Worm (Caenorhabditis elegans) whole organism, L4 larva: ENCODE results near the gene K02E2.7.

ENCODE experiments used
- F10B5.3 ChIP-seq: sonication (generic microtip); optimal IDR thresholded peaks from 2 replicates; lab custom pipeline; 2016; ENCODE audit warnings: mild to moderate bottlenecking, missing genetic modification characterization, missing compliant biosample characterization
- F26F4.8 ChIP-seq: fragments of 200-800 bp; sonication (Bioruptor generic); conservative IDR thresholded peaks from 2 replicates; pipeline ENCODE4 v1.3.6; 2022; ENCODE audit warnings: missing genetic modification characterization, missing compliant biosample characterization
- F37D6.2 ChIP-seq: sonication (generic microtip); optimal IDR thresholded peaks from 2 replicates; lab custom pipeline; 2016; ENCODE audit warnings: mild to moderate bottlenecking, missing genetic modification characterization, missing compliant biosample characterization
- R02D3.7 ChIP-seq: fragments of 150-350 bp; sonication (generic microtip); optimal IDR thresholded peaks from 3 replicates; lab custom pipeline; 2014; ENCODE audit warnings: missing biosample characterization, missing genetic modification characterization
- T26A8.4 ChIP-seq: fragments of 200-800 bp; sonication (Bioruptor generic); IDR thresholded peaks from 2 replicates; pipeline ENCODE4 v1.3.6; 2022; ENCODE audit warnings: missing genetic modification characterization, missing compliant biosample characterization
- Y5F2A.4 ChIP-seq: fragments of 200-800 bp; sonication (Bioruptor generic); optimal IDR thresholded peaks from 2 replicates; lab custom pipeline; 2018; ENCODE audit warnings: mild to moderate bottlenecking, missing genetic modification characterization, missing compliant biosample characterization
- Y75B8A.6 ChIP-seq: fragments of 200-800 bp; sonication (Bioruptor generic); IDR thresholded peaks from 2 replicates; pipeline ENCODE4 v1.3.6; 2022; ENCODE audit warnings: missing genetic modification reagents, missing genetic modification characterization, missing compliant biosample characterization
- aly-2 ChIP-seq: sonication (generic microtip); optimal IDR thresholded peaks from 2 replicates; lab custom pipeline; 2018; ENCODE audit warnings: missing biosample characterization, missing genetic modification characterization
- ceh-20 ChIP-seq: fragments of 200-800 bp; sonication (Bioruptor generic); IDR thresholded peaks from 2 replicates; pipeline ENCODE4 v1.3.6; 2022; ENCODE audit warnings: missing genetic modification reagents, missing genetic modification characterization, missing compliant biosample characterization
- ceh-32 ChIP-seq: sonication (generic microtip); optimal IDR thresholded peaks from 2 replicates; lab custom pipeline; 2016; ENCODE audit warnings: mild to moderate bottlenecking, missing genetic modification characterization, missing compliant biosample characterization; ENCODE audit not compliant: poor library complexity
- ceh-44 ChIP-seq: fragments of 200-800 bp; sonication (Bioruptor generic); IDR thresholded peaks from 2 replicates; pipeline ENCODE4 v1.3.6; 2022; ENCODE audit warnings: missing genetic modification reagents, missing genetic modification characterization, missing compliant biosample characterization
- ceh-82 ChIP-seq: sonication (generic microtip); optimal IDR thresholded peaks from 2 replicates; lab custom pipeline; 2017; ENCODE audit warnings: missing biosample characterization, missing genetic modification characterization
- ces-1 ChIP-seq: fragments of 150-350 bp; sonication (generic microtip); optimal IDR thresholded peaks from 4 replicates; lab custom pipeline; 2014; ENCODE audit warnings: missing biosample characterization, missing genetic modification reagents, missing genetic modification characterization
- ctbp-1 ChIP-seq: fragments of 200-800 bp; sonication (Bioruptor generic); IDR thresholded peaks from 2 replicates; pipeline ENCODE4 v1.3.6; 2022; ENCODE audit warnings: missing genetic modification reagents, missing genetic modification characterization, missing compliant biosample characterization
- daf-12 ChIP-seq: fragments of 150-350 bp; optimal IDR thresholded peaks from 2 replicates; lab custom pipeline; 2014; ENCODE audit warnings: missing biosample characterization, missing genetic modification reagents, missing genetic modification characterization
- daf-16 ChIP-seq, 3 experiments: sonication (generic microtip); optimal IDR thresholded peaks; 2 replicates each; lab custom pipeline; 2016 to 2017; ENCODE audit warnings: missing genetic modification characterization in 3 of 3, missing genetic modification reagents in 3 of 3, mild to moderate bottlenecking in 2 of 3, missing compliant biosample characterization in 2 of 3, missing biosample characterization in 1 of 3, moderate library complexity in 1 of 3
- dmd-6 ChIP-seq: fragments of 200-800 bp; sonication (Bioruptor generic); IDR thresholded peaks from 2 replicates; pipeline ENCODE4 v1.3.6; 2022; ENCODE audit warnings: missing genetic modification reagents, missing genetic modification characterization, missing compliant biosample characterization
- dmd-9 ChIP-seq: fragments of 200-800 bp; sonication (Bioruptor generic); IDR thresholded peaks from 2 replicates; pipeline ENCODE4 v1.3.6; 2022; ENCODE audit warnings: missing genetic modification reagents, missing genetic modification characterization, missing compliant biosample characterization
- dpl-1 ChIP-seq: fragments of 150-350 bp; optimal IDR thresholded peaks from 2 replicates; lab custom pipeline; 2014; ENCODE audit warnings: missing biosample characterization, missing genetic modification reagents, missing genetic modification characterization
- dve-1 ChIP-seq: sonication (generic microtip); optimal IDR thresholded peaks from 2 replicates; lab custom pipeline; 2017; ENCODE audit warnings: antibody characterized with exemption, mild to moderate bottlenecking, missing genetic modification characterization, missing compliant biosample characterization; ENCODE audit not compliant: insufficient read depth
- gei-8 ChIP-seq: fragments of 200-800 bp; sonication (Bioruptor generic); optimal IDR thresholded peaks from 2 replicates; lab custom pipeline; 2018; ENCODE audit warnings: mild to moderate bottlenecking, missing genetic modification characterization, missing compliant biosample characterization
- hlh-11 ChIP-seq: fragments of 200-800 bp; sonication (Bioruptor generic); optimal IDR thresholded peaks from 2 replicates; lab custom pipeline; 2018; ENCODE audit warnings: mild to moderate bottlenecking, missing genetic modification characterization, missing compliant biosample characterization
- hmg-1.1 ChIP-seq: fragments of 200-800 bp; sonication (Bioruptor generic); IDR thresholded peaks from 2 replicates; pipeline ENCODE4 v1.3.6; 2022; ENCODE audit warnings: missing genetic modification reagents, missing genetic modification characterization, missing compliant biosample characterization
- lim-7 ChIP-seq: fragments of 200-800 bp; sonication (Bioruptor generic); IDR thresholded peaks from 2 replicates; pipeline ENCODE4 v1.3.6; 2022; ENCODE audit warnings: missing genetic modification characterization, missing compliant biosample characterization
- lin-1 ChIP-seq: fragments of 200-800 bp; sonication (Bioruptor generic); IDR thresholded peaks from 2 replicates; pipeline ENCODE4 v1.3.6; 2022; ENCODE audit warnings: missing genetic modification reagents, missing genetic modification characterization, missing compliant biosample characterization
- lin-15B ChIP-seq: fragments of 150-350 bp; sonication (generic microtip); optimal IDR thresholded peaks from 3 replicates; lab custom pipeline; 2014; ENCODE audit warnings: missing biosample characterization, missing genetic modification characterization
- lin-29 ChIP-seq: fragments of 200-800 bp; sonication (Bioruptor generic); IDR thresholded peaks from 2 replicates; pipeline ENCODE4 v1.3.6; 2022; ENCODE audit warnings: missing genetic modification reagents, missing genetic modification characterization, missing compliant biosample characterization
- lin-38 ChIP-seq: fragments of 200-800 bp; sonication (Bioruptor generic); IDR thresholded peaks from 2 replicates; pipeline ENCODE4 v1.3.6; 2022; ENCODE audit warnings: missing genetic modification reagents, missing genetic modification characterization, missing compliant biosample characterization
- lin-39 ChIP-seq: fragments of 150-350 bp; optimal IDR thresholded peaks from 2 replicates; lab custom pipeline; 2014; ENCODE audit warnings: missing biosample characterization, missing genetic modification reagents, missing genetic modification characterization
- lir-3 ChIP-seq: sonication (generic microtip); optimal IDR thresholded peaks from 2 replicates; lab custom pipeline; 2016; ENCODE audit warnings: mild to moderate bottlenecking, missing genetic modification characterization, missing compliant biosample characterization
- mdt-29 ChIP-seq: fragments of 200-800 bp; sonication (Bioruptor generic); IDR thresholded peaks from 2 replicates; pipeline ENCODE4 v1.3.6; 2022; ENCODE audit warnings: missing genetic modification reagents, missing genetic modification characterization, missing compliant biosample characterization
- mxl-2 ChIP-seq: fragments of 200-800 bp; sonication (Bioruptor generic); conservative IDR thresholded peaks from 2 replicates; pipeline ENCODE4 v1.3.6; 2022; ENCODE audit warnings: missing genetic modification reagents, missing genetic modification characterization, missing compliant biosample characterization
- nhr-102 ChIP-seq: sonication (generic microtip); optimal IDR thresholded peaks from 2 replicates; lab custom pipeline; 2016; ENCODE audit warnings: mild to moderate bottlenecking, missing genetic modification characterization, moderate library complexity, missing compliant biosample characterization
- nhr-11 ChIP-seq: fragments of 150-350 bp; optimal IDR thresholded peaks from 2 replicates; lab custom pipeline; 2014; ENCODE audit warnings: missing biosample characterization, missing genetic modification characterization
- nhr-237 ChIP-seq: sonication (generic microtip); optimal IDR thresholded peaks from 2 replicates; lab custom pipeline; 2017; ENCODE audit warnings: missing biosample characterization, missing genetic modification characterization
- nhr-42 ChIP-seq: fragments of 200-800 bp; sonication (Bioruptor generic); IDR thresholded peaks from 2 replicates; pipeline ENCODE4 v1.3.6; 2022; ENCODE audit warnings: missing genetic modification characterization, missing compliant biosample characterization
- nhr-48 ChIP-seq: sonication (generic microtip); optimal IDR thresholded peaks from 2 replicates; lab custom pipeline; 2016; ENCODE audit warnings: mild to moderate bottlenecking, missing genetic modification characterization, missing compliant biosample characterization
- nhr-77 ChIP-seq: fragments of 150-350 bp; optimal IDR thresholded peaks from 2 replicates; lab custom pipeline; 2014; ENCODE audit warnings: missing biosample characterization, missing genetic modification characterization
- pha-4 ChIP-seq, 2 experiments: fragments of 150-350 bp in 1 of 2; fragments of 200-800 bp in 1 of 2; sonication (Bioruptor generic) in 1 of 2; IDR thresholded peaks in 1 of 2; optimal IDR thresholded peaks in 1 of 2; 2 replicates each; pipeline versions ENCODE4 v1.3.6 to Lab custom; 2014 to 2022; ENCODE audit warnings: missing genetic modification characterization in 2 of 2, missing genetic modification reagents in 2 of 2, missing biosample characterization in 1 of 2, missing compliant biosample characterization in 1 of 2
- php-3 ChIP-seq: fragments of 200-800 bp; sonication (Bioruptor generic); IDR thresholded peaks from 2 replicates; pipeline ENCODE4 v1.3.6; 2022; ENCODE audit warnings: missing genetic modification reagents, missing genetic modification characterization, missing compliant biosample characterization
- rbr-2 ChIP-seq: sonication (generic microtip); optimal IDR thresholded peaks from 2 replicates; lab custom pipeline; 2016; ENCODE audit warnings: missing genotype, missing genetic modification characterization, missing compliant biosample characterization
- saeg-2 ChIP-seq: fragments of 200-800 bp; sonication (Bioruptor generic); IDR thresholded peaks from 2 replicates; pipeline ENCODE4 v1.3.6; 2022; ENCODE audit warnings: missing genetic modification reagents, missing genetic modification characterization, missing compliant biosample characterization
- sdz-12 ChIP-seq: fragments of 200-800 bp; sonication (Bioruptor generic); optimal IDR thresholded peaks from 2 replicates; lab custom pipeline; 2018; ENCODE audit warnings: mild to moderate bottlenecking, missing genetic modification characterization, missing compliant biosample characterization
- spr-1 ChIP-seq: sonication (generic microtip); optimal IDR thresholded peaks from 2 replicates; lab custom pipeline; 2016; ENCODE audit warnings: mild to moderate bottlenecking, missing genetic modification characterization, missing compliant biosample characterization
- spr-3 ChIP-seq: fragments of 200-800 bp; sonication (Bioruptor generic); optimal IDR thresholded peaks from 2 replicates; lab custom pipeline; 2018; ENCODE audit warnings: mild to moderate bottlenecking, missing genetic modification characterization, missing compliant biosample characterization
- unc-39 ChIP-seq: sonication (generic microtip); optimal IDR thresholded peaks from 2 replicates; lab custom pipeline; 2017; ENCODE audit warnings: missing biosample characterization, missing genetic modification characterization
- vab-7 ChIP-seq: fragments of 200-800 bp; sonication (Bioruptor generic); IDR thresholded peaks from 2 replicates; pipeline ENCODE4 v1.3.6; 2022; ENCODE audit warnings: missing genetic modification reagents, missing genetic modification characterization, missing compliant biosample characterization
- zag-1 ChIP-seq: fragments of 150-350 bp; optimal IDR thresholded peaks from 2 replicates; lab custom pipeline; 2014; ENCODE audit warnings: missing biosample characterization, missing genetic modification characterization
- zfp-3 ChIP-seq: fragments of 200-800 bp; sonication (Bioruptor generic); conservative IDR thresholded peaks from 2 replicates; pipeline ENCODE4 v1.3.6; 2022; ENCODE audit warnings: missing genetic modification reagents, missing genetic modification characterization, missing compliant biosample characterization

Gene K02E2.7

ce11 chrV:20418768-20419167 lies 31.9 kb upstream of the K02E2.7 start (continued):
- TF ChIP-seq R02D3.7 (tag; lab: Kevin White, UChicago) (no peak), ces-1 (no peak), F37D6.2 (tag; lab: Kevin White, UChicago) (no peak), spr-3 (no peak), spr-1 (tag; lab: Kevin White, UChicago) (no peak), zfp-3 (no peak), nhr-102 (tag; lab: Kevin White, UChicago) (peak; percentile 72), mxl-2 (GFP tag; lab: Robert Waterston, UW) (no peak; the same call in 1 of the 2 replicates), mdt-29 (GFP tag; lab: Robert Waterston, UW) (peak; percentile 54; the same call in 1 of the 2 replicates), gei-8 (GFP tag; lab: Kevin White, UChicago) (no peak)

ce11 chrV:20417809-20418208 lies 31.0 kb upstream of the K02E2.7 start:
- TF ChIP-seq daf-16 (GFP tag; optimal IDR thresholded peaks at IDR 0.05; lab: Kevin White, UChicago) (no peak), daf-16 (tag; optimal IDR thresholded peaks at IDR 0.05; lab: Kevin White, UChicago) (peak; percentile 10), zag-1 (tag; lab: Kevin White, UChicago) (no peak), lin-38 (GFP tag; lab: Robert Waterston, UW) (no peak), F10B5.3 (tag; lab: Kevin White, UChicago) (no peak), ceh-82 (tag; lab: Kevin White, UChicago) (no peak), nhr-42 (GFP tag; lab: Robert Waterston, UW) (no peak), R02D3.7 (tag; lab: Kevin White, UChicago) (no peak), zfp-3 (no peak), dpl-1 (GFP tag; lab: Kevin White, UChicago) (no peak), hlh-11 (peak; percentile 88), unc-39 (no peak), dve-1 (tag; lab: Kevin White, UChicago) (peak; percentile 32), ctbp-1 (GFP tag; lab: Robert Waterston, UW) (no peak), nhr-237 (tag; lab: Kevin White, UChicago) (no peak), gei-8 (GFP tag; lab: Kevin White, UChicago) (no peak), lin-29 (GFP tag; lab: Robert Waterston, UW) (no peak), vab-7 (GFP tag; lab: Robert Waterston, UW) (no peak), Y75B8A.6 (no peak), nhr-48 (no peak), mxl-2 (GFP tag; lab: Robert Waterston, UW) (no peak), nhr-11 (tag; lab: Kevin White, UChicago) (no peak), lim-7 (no peak), ceh-20 (GFP tag; lab: Robert Waterston, UW) (no peak), rbr-2 (tag; lab: Kevin White, UChicago) (no peak), sdz-12 (GFP tag; lab: Kevin White, UChicago) (no peak), ceh-44 (GFP tag; lab: Robert Waterston, UW) (no peak), php-3 (GFP tag; lab: Robert Waterston, UW) (no peak), dmd-6 (GFP tag; lab: Robert Waterston, UW) (peak; percentile 48), hmg-1.1 (GFP tag; lab: Robert Waterston, UW) (no peak; the same call in 1 of the 2 replicates), Y5F2A.4 (no peak), lir-3 (tag; lab: Kevin White, UChicago) (no peak), nhr-77 (no peak), lin-15B (tag; lab: Kevin White, UChicago) (no peak), ceh-32 (no peak), dmd-9 (GFP tag; lab: Robert Waterston, UW) (no peak), daf-12 (tag; lab: Kevin White, UChicago) (no peak), aly-2 (tag; lab: Kevin White, UChicago) (no peak), saeg-2 (GFP tag; lab: Robert Waterston, UW) (no peak), T26A8.4 (GFP tag; lab: Robert Waterston, UW) (no peak), pha-4 (GFP tag; IDR thresholded peaks at IDR 0.05; lab: Robert Waterston, UW) (no peak), pha-4 (tag; optimal IDR thresholded peaks at IDR 0.05; lab: Kevin White, UChicago) (peak; percentile 45), ces-1 (no peak), lin-1 (GFP tag; lab: Robert Waterston, UW) (no peak), lin-39 (no peak), F26F4.8 (GFP tag; lab: Robert Waterston, UW) (no peak)
